Fruit fly (Drosophila melanogaster) Kc167 (cell line): ENCODE measurements around the gene Ddc.

Experiments
- Myc ChIP-seq: fragments of >200 bp; optimal IDR thresholded peaks from 2 replicates; lab custom pipeline; 2017; ENCODE audit warnings: missing external identifiers
- Sin3A ChIP-seq: fragments of >200 bp; optimal IDR thresholded peaks from 2 replicates; lab custom pipeline; 2018; ENCODE audit warnings: missing external identifiers
- h ChIP-seq: fragments of >200 bp; optimal IDR thresholded peaks from 3 replicates; lab custom pipeline; 2018; ENCODE audit warnings: missing external identifiers
- psq ChIP-seq: fragments of >200 bp; optimal IDR thresholded peaks from 2 replicates; lab custom pipeline; 2017; ENCODE audit warnings: missing external identifiers
- ttk ChIP-seq: sonication (Bioruptor generic); optimal IDR thresholded peaks from 2 replicates; lab custom pipeline; 2017; ENCODE audit warnings: missing external identifiers

DNA sequence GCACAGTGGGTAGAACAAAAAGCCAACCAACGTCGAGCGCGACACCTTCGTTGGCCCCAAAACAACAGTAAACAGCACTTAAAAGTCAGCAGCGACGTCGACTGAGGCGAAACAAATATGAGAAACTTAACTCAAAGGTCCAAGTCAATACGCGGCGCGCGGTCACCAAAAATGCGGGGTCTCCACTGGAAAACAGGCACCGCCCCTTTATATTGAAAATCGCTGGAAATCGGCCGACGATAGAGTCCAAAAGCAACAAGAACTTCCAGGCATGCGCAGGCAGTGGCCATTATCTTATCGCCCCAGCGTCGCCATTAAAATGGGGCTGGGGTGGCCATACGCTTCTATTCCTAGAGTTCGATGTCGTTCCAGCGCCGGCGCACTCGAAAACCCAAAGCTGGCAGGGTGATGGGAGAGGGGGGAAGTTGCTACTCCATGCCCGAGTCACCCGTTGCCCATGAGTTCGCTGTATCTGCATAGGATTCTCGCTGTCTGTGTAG is 11.7 kb downstream of the Ddc start, which contains the start of gene Lim3:
- TF ChIP-seq h (no peak), psq (lab: Kevin White, UChicago) (no peak), Myc (lab: Kevin White, UChicago) (no peak), ttk (lab: Kevin White, UChicago) (no peak), Sin3A (lab: Kevin White, UChicago) (no peak)
